Worm (Caenorhabditis elegans): ENCODE results near the gene nspd-2.

Gene nspd-2

ce11 chrIV:9802711-9803110, 41.1 kb upstream of the nspd-2 start, which contains the start of gene fat-3 (continued):
- TF ChIP-seq dpl-1 (GFP tag; optimal IDR thresholded peaks at IDR 0.05) (no peak), rbr-2 (tag; optimal IDR thresholded peaks at IDR 0.05) (no peak), dmd-9 (GFP tag; IDR thresholded peaks at IDR 0.05) (no peak), Y75B8A.6 (GFP tag; IDR thresholded peaks at IDR 0.05) (no peak), dve-1 (tag; optimal IDR thresholded peaks at IDR 0.05; ENCODE audit: insufficient read depth) (peak; percentile 79)

ce11 chrIV:9803544-9803943, 40.3 kb upstream of the nspd-2 start:
- TF ChIP-seq php-3 (GFP tag; IDR thresholded peaks at IDR 0.05) = peak; percentile 40; the same call in 1 of the 2 replicates
- no peak for TF ChIP-seq sdz-12 (GFP tag; optimal IDR thresholded peaks at IDR 0.05)
- TF ChIP-seq zip-11 (GFP tag; IDR thresholded peaks at IDR 0.05) = no peak
- TF ChIP-seq ZK337.2 (GFP tag; IDR thresholded peaks at IDR 0.05) = no peak
- TF ChIP-seq egl-27 (tag; optimal IDR thresholded peaks at IDR 0.05) = no peak
- TF ChIP-seq nhr-28 (tag; optimal IDR thresholded peaks at IDR 0.05) = peak; percentile 96
- TF ChIP-seq mxl-2 (GFP tag; conservative IDR thresholded peaks at IDR 0.05) = no peak
- peak; percentile 87 for TF ChIP-seq hlh-30 (tag; optimal IDR thresholded peaks at IDR 0.05; ENCODE audit: insufficient read depth)
- TF ChIP-seq dpl-1 (GFP tag; optimal IDR thresholded peaks at IDR 0.05) = peak; percentile 3
- peak; percentile 44 for TF ChIP-seq lin-13 (GFP tag; optimal IDR thresholded peaks at IDR 0.05)
- TF ChIP-seq tag-97 (GFP tag; IDR thresholded peaks at IDR 0.05) = no peak
- peak; percentile 49 for TF ChIP-seq T20F7.1 (GFP tag; optimal IDR thresholded peaks at IDR 0.05)
- no peak for TF ChIP-seq cey-2 (tag; optimal IDR thresholded peaks at IDR 0.05; ENCODE audit: borderline replicate concordance, insufficient read depth)
- no peak for TF ChIP-seq fkh-10 (GFP tag; optimal IDR thresholded peaks at IDR 0.05)
- TF ChIP-seq nhr-6 (tag; optimal IDR thresholded peaks at IDR 0.05) = peak; percentile 24
- TF ChIP-seq nhr-10 (tag; optimal IDR thresholded peaks at IDR 0.05) = no peak
- TF ChIP-seq Y105C5A.15 (GFP tag; IDR thresholded peaks at IDR 0.05) = no peak
- peak; percentile 40 for TF ChIP-seq pqm-1 (tag; optimal IDR thresholded peaks at IDR 0.05)
- peak; percentile 70 for TF ChIP-seq dmd-6 (GFP tag; IDR thresholded peaks at IDR 0.05)
- TF ChIP-seq lir-3 (tag; optimal IDR thresholded peaks at IDR 0.05) = no peak
- TF ChIP-seq nhr-41 (GFP tag; IDR thresholded peaks at IDR 0.05) = no peak
- TF ChIP-seq mep-1 (tag; optimal IDR thresholded peaks at IDR 0.05) = peak; percentile 79
- TF ChIP-seq daf-16 (GFP tag; optimal IDR thresholded peaks at IDR 0.05) = no peak
- TF ChIP-seq daf-16 (tag; optimal IDR thresholded peaks at IDR 0.05) = peak; percentile 70
- peak; percentile 43 for TF ChIP-seq nhr-48 (tag; optimal IDR thresholded peaks at IDR 0.05)
- TF ChIP-seq nhr-237 (tag; optimal IDR thresholded peaks at IDR 0.05) = no peak
- peak in 1 of 2 experiments; percentile 71 for TF ChIP-seq lsy-2 (tag; optimal IDR thresholded peaks at IDR 0.05)
- TF ChIP-seq spr-3 (GFP tag; optimal IDR thresholded peaks at IDR 0.05) = no peak
- no peak for TF ChIP-seq lin-29 (GFP tag; IDR thresholded peaks at IDR 0.05)
- no peak for TF ChIP-seq jun-1 (tag; optimal IDR thresholded peaks at IDR 0.05)
- TF ChIP-seq duxl-1 (tag; optimal IDR thresholded peaks at IDR 0.05; ENCODE audit: poor library complexity) = no peak
- TF ChIP-seq gei-8 (GFP tag; optimal IDR thresholded peaks at IDR 0.05) = no peak
- TF ChIP-seq hmg-1.1 (GFP tag; IDR thresholded peaks at IDR 0.05) = no peak
- 0 out of 2 replicates have a peak, but pooled peaks have one; percentile 19 for TF ChIP-seq T26A8.4 (GFP tag; IDR thresholded peaks at IDR 0.05)
- no peak for TF ChIP-seq aha-1 (tag)
- TF ChIP-seq mdl-1 (tag; optimal IDR thresholded peaks at IDR 0.05) = peak in 1 of 2 experiments; percentile 71
- TF ChIP-seq hif-1 (tag; optimal IDR thresholded peaks at IDR 0.05) = peak in 1 of 2 experiments; percentile 25
- peak; percentile 81; the same call in 1 of the 2 replicates for TF ChIP-seq lin-1 (GFP tag; IDR thresholded peaks at IDR 0.05)
- no peak for TF ChIP-seq set-16 (GFP tag; IDR thresholded peaks at IDR 0.05)
- TF ChIP-seq zfp-3 (GFP tag; conservative IDR thresholded peaks at IDR 0.05) = 0 out of 2 replicates have a peak, but pooled peaks have one; percentile 41
- TF ChIP-seq zip-2 (tag; optimal IDR thresholded peaks at IDR 0.05) = no peak
- TF ChIP-seq Y5F2A.4 (GFP tag; optimal IDR thresholded peaks at IDR 0.05) = no peak
- no peak for TF ChIP-seq ctbp-1 (GFP tag; IDR thresholded peaks at IDR 0.05)
- no peak for TF ChIP-seq zag-1 (tag; optimal IDR thresholded peaks at IDR 0.05)
- no peak for TF ChIP-seq nhr-11 (tag; optimal IDR thresholded peaks at IDR 0.05)
- TF ChIP-seq rbr-2 (tag; optimal IDR thresholded peaks at IDR 0.05) = peak; percentile 6
